Worm (Caenorhabditis elegans): ENCODE data around the gene F41H10.2.

Gene F41H10.2

DNA sequence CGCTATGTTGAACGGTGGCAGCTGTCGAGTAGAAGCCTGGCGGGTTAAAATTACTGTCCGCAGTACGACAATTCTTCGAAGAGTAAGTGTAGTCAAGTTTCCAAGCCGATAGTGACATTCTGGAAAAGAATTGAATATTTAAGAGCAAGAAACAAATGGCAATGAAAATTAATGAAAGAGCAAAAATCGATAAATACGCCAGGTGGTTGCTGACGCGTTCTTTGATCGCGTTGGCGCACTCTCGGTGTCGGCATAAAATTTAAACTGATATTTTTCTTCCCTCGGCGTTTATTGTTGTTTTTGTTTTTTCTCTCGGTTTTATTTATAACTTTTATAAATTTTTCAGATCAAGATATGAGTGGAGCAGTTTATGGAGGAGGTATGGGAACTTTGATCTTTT is 13.3 kb downstream of the F41H10.2 start, which contains the start of the genes perm-3 and swsn-6 (continued):
- TF ChIP-seq let-526 (GFP tag; IDR thresholded peaks at IDR 0.05) (no peak), him-1 (tag; optimal IDR thresholded peaks at IDR 0.05) (no peak), mcd-1 (GFP tag; IDR thresholded peaks at IDR 0.05) (peak; percentile 83), Y67H2A.10 (GFP tag; conservative IDR thresholded peaks at IDR 0.05) (no peak), B0336.3 (GFP tag; IDR thresholded peaks at IDR 0.05) (peak; percentile 61), hlh-26 (GFP tag; conservative IDR thresholded peaks at IDR 0.05) (no peak), ztf-3 (GFP tag; optimal IDR thresholded peaks at IDR 0.05) (no peak), bed-2 (GFP tag; IDR thresholded peaks at IDR 0.05) (no peak), snpc-3.4 (tag; optimal IDR thresholded peaks at IDR 0.05) (no peak), hrde-1 (tag; optimal IDR thresholded peaks at IDR 0.05; ENCODE audit: borderline replicate concordance) (no peak), ZK185.1 (tag; optimal IDR thresholded peaks at IDR 0.05; ENCODE audit: poor library complexity, severe bottlenecking) (peak; percentile 44), F57C9.4 (tag; optimal IDR thresholded peaks at IDR 0.05) (no peak), ceh-100 (GFP tag; IDR thresholded peaks at IDR 0.05) (0 out of 2 replicates have a peak, but pooled peaks have one; percentile 22), ztf-18 (tag; optimal IDR thresholded peaks at IDR 0.05) (peak; percentile 96), C06A6.2 (GFP tag; conservative IDR thresholded peaks at IDR 0.05) (no peak; the same call in 1 of the 2 replicates), F52B5.7 (tag; optimal IDR thresholded peaks at IDR 0.05) (no peak)

DNA sequence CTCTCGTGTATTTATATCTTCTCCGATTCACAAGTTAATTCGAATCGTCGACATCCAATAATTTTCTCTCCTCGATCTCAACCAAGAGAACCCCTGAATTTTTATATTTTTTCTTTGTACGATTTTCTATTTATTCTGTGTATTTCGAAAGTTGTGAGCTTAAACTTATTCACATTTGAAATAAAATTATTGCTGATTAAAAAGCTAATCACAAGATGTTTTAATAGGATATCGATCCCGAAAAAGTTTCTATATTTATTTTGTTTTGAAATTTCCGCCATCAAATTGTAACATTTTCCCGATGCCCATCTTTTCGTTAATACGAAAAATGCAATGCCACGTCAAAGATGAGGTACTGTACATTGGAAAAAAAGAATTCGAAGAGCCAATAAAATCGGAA is 15.3 kb downstream of the F41H10.2 start, which contains the start of gene ZK616.3:
Gene ZK616.3, plus strand, starts transcription at position 301 of the 400 bp plus-strand sequence.
- TF ChIP-seq ztf-18 (tag; optimal IDR thresholded peaks at IDR 0.05) (no peak), hrde-1 (tag; optimal IDR thresholded peaks at IDR 0.05; ENCODE audit: borderline replicate concordance) (no peak), snpc-4 (GFP tag; optimal IDR thresholded peaks at IDR 0.05) (peak; percentile 10), snpc-4 (tag; optimal IDR thresholded peaks at IDR 0.05) (peak in 1 of 4 experiments; percentile 53), nhr-27 (tag; optimal IDR thresholded peaks at IDR 0.05) (no peak), madf-10 (tag; optimal IDR thresholded peaks at IDR 0.05) (no peak)

DNA sequence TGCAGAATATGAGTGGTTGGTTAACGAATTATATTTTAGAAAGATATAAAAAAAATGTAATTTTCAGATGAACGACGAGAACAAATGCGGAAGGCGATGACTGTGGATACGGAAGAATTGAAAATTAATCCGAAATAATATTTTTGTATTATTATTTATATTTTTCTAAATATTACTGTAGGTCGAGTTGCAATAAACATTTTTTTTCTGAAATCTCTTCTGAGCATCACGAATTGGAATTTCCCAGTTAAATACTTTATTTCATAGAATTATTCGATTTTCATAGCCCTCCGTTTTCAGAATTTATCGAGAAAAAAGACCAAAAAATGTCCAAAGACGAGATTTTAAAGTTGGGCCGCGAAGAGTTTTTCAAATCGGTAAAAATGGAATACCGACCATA is 16.1 kb downstream of the F41H10.2 start, which contains the start of gene ZK616.2:
Gene ZK616.2, plus strand, starts transcription at position 301 of the 400 bp plus-strand sequence.
- no peak for TF ChIP-seq sdz-38 (tag; optimal IDR thresholded peaks at IDR 0.05)
- no peak for TF ChIP-seq ets-4 (GFP tag; optimal IDR thresholded peaks at IDR 0.05)
- no peak for TF ChIP-seq madf-6 (GFP tag; IDR thresholded peaks at IDR 0.05)
- TF ChIP-seq lag-1 (GFP tag; IDR thresholded peaks at IDR 0.05), result no peak

DNA sequence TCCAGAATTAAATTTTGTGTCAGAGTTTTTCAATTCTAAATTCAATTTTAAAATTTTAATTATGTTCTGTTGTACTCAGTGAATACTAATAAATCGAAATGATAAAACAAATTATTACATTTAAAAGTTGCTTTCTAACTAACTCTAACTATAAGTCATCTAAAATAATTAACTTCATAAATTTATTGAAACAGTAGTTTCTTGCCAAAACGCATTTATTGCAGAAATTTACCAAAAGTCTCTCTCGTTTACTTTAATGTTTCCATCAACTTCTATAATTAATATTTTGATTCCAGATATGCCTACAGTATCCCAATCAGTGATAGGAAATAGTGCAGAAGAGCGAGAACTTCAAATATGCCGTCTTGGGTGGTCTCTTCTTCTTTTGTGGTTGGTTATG is 19.2 kb downstream of the F41H10.2 start, which contains the start of gene ZK616.1:
Gene ZK616.1, plus strand, starts transcription at position 301 of the 400 bp plus-strand sequence.
- TF ChIP-seq T26A5.8 (tag; optimal IDR thresholded peaks at IDR 0.05) (no peak), F52B5.7 (tag; optimal IDR thresholded peaks at IDR 0.05) (no peak), ceh-27 (GFP tag; optimal IDR thresholded peaks at IDR 0.05) (no peak)

DNA sequence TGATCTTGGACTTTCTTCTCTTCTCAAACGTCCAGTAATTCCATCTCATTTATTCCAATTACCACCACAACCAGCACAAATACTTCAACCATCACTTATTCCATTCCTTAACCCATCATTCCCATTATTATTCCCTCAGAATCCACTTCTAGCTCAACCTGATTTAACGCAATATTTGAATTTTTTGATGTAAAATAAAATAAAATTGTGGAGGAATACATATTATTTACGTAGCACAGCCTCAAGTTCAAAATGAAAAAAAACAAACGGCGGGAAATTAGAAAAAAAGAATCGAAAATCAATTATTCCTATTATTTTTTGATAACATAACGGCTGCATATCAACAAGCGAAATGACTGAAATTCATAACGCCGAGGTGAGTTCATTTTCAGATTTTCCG is 23.9 kb downstream of the F41H10.2 start, which contains the start of gene ZK616.61:
Gene ZK616.61, plus strand, starts transcription at position 301 of the 400 bp plus-strand sequence.
- no peak for TF ChIP-seq cebp-2 (GFP tag; IDR thresholded peaks at IDR 0.05)
- TF ChIP-seq dpl-1 (GFP tag; optimal IDR thresholded peaks at IDR 0.05), result no peak
- no peak for TF ChIP-seq sea-2 (GFP tag; IDR thresholded peaks at IDR 0.05)
- TF ChIP-seq let-607 (tag; optimal IDR thresholded peaks at IDR 0.05), result no peak
- TF ChIP-seq repo-1 (tag; optimal IDR thresholded peaks at IDR 0.05), result no peak
- no peak for TF ChIP-seq zfh-2 (GFP tag; conservative IDR thresholded peaks at IDR 0.05)
- TF ChIP-seq bed-1 (GFP tag; IDR thresholded peaks at IDR 0.05), result no peak
- TF ChIP-seq die-1 (tag; optimal IDR thresholded peaks at IDR 0.05), result no peak
- no peak for TF ChIP-seq lsy-27 (tag; optimal IDR thresholded peaks at IDR 0.05; ENCODE audit: borderline replicate concordance, insufficient read depth)
- no peak for TF ChIP-seq K11D2.4 (GFP tag; IDR thresholded peaks at IDR 0.05)
